Worm (Caenorhabditis elegans) whole organism, early embryonic: Measurements from ENCODE around the gene C10C5.5.

Experiments used
- B0310.2 ChIP-seq: sonication (generic microtip); optimal IDR thresholded peaks from 2 replicates; lab custom pipeline; 2016; ENCODE audit warnings: mild to moderate bottlenecking, missing genetic modification characterization, missing compliant biosample characterization
- F13C5.2 ChIP-seq: sonication (generic microtip); optimal IDR thresholded peaks from 2 replicates; lab custom pipeline; 2017; ENCODE audit warnings: mild to moderate bottlenecking, missing genetic modification characterization, inconsistent platforms, missing compliant biosample characterization
- aly-1 ChIP-seq: sonication (generic microtip); optimal IDR thresholded peaks from 2 replicates; lab custom pipeline; 2016; ENCODE audit warnings: missing genetic modification characterization, missing compliant biosample characterization
- ama-1 ChIP-seq: fragments of 150-350 bp; optimal IDR thresholded peaks from 2 replicates; lab custom pipeline; 2014
- ceh-13 ChIP-seq: fragments of 200-800 bp; sonication (Bioruptor generic); optimal IDR thresholded peaks from 2 replicates; lab custom pipeline; 2018; ENCODE audit warnings: mild to moderate bottlenecking, missing genetic modification characterization, missing compliant biosample characterization
- ceh-36 ChIP-seq: sonication (generic microtip); optimal IDR thresholded peaks from 2 replicates; lab custom pipeline; 2016; ENCODE audit warnings: missing genetic modification characterization, inconsistent platforms, missing compliant biosample characterization
- ets-7 ChIP-seq: sonication (generic microtip); optimal IDR thresholded peaks from 2 replicates; lab custom pipeline; 2016; ENCODE audit warnings: missing genotype, missing genetic modification characterization, missing compliant biosample characterization
- flt-1 ChIP-seq: fragments of 200-800 bp; sonication (Bioruptor generic); IDR thresholded peaks from 2 replicates; pipeline ENCODE4 v1.3.6; 2022; ENCODE audit warnings: missing genetic modification characterization, missing compliant biosample characterization
- hmbx-1 ChIP-seq: sonication (generic microtip); optimal IDR thresholded peaks from 2 replicates; lab custom pipeline; 2016; ENCODE audit warnings: mild to moderate bottlenecking, missing genetic modification characterization, missing compliant biosample characterization
- hmg-4 ChIP-seq: fragments of 200-800 bp; sonication (Bioruptor generic); optimal IDR thresholded peaks from 2 replicates; lab custom pipeline; 2018; ENCODE audit warnings: mild to moderate bottlenecking, missing genetic modification characterization, missing compliant biosample characterization
- hnd-1 ChIP-seq: sonication (generic microtip); optimal IDR thresholded peaks from 2 replicates; lab custom pipeline; 2016; ENCODE audit warnings: missing genetic modification characterization, missing compliant biosample characterization
- pes-1 ChIP-seq: fragments of 200-800 bp; sonication (Bioruptor generic); IDR thresholded peaks from 2 replicates; pipeline ENCODE4 v1.3.6; 2022; ENCODE audit warnings: missing genetic modification reagents, missing genetic modification characterization, missing compliant biosample characterization
- scrt-1 ChIP-seq: fragments of 200-800 bp; sonication (Bioruptor generic); IDR thresholded peaks from 2 replicates; pipeline ENCODE4 v1.3.6; 2022; ENCODE audit warnings: missing genetic modification characterization, missing compliant biosample characterization
- sea-1 ChIP-seq: fragments of 200-800 bp; sonication (Bioruptor generic); conservative IDR thresholded peaks from 2 replicates; pipeline ENCODE4 v1.3.6; 2022; ENCODE audit warnings: missing genetic modification characterization, missing compliant biosample characterization
- tbx-11 ChIP-seq: fragments of 200-800 bp; sonication (Bioruptor generic); IDR thresholded peaks from 2 replicates; pipeline ENCODE4 v1.3.6; 2022; ENCODE audit warnings: missing genetic modification characterization, missing compliant biosample characterization
- tbx-37 ChIP-seq: fragments of 200-800 bp; sonication (Bioruptor generic); conservative IDR thresholded peaks from 2 replicates; pipeline ENCODE4 v1.3.6; 2022; ENCODE audit warnings: missing genetic modification reagents, missing genetic modification characterization, missing compliant biosample characterization
- tra-4 ChIP-seq: sonication (generic microtip); optimal IDR thresholded peaks from 2 replicates; lab custom pipeline; 2017; ENCODE audit warnings: missing genetic modification characterization, missing compliant biosample characterization

C10C5.5 gene

ce11 chrIV:9366411-9366810 is 14.8 kb upstream of the C10C5.5 start, which contains the start of gene pezo-1:
Gene pezo-1, minus strand, starts transcription at chrIV:9366511.
- TF ChIP-seq sea-1 (GFP tag; lab: Robert Waterston, UW) (no peak), pes-1 (GFP tag; lab: Robert Waterston, UW) (no peak), ceh-13 (GFP tag; lab: Kevin White, UChicago) (no peak)

- TF ChIP-seq aly-1 (no peak), scrt-1 (GFP tag; lab: Robert Waterston, UW) (no peak), sea-1 (GFP tag; lab: Robert Waterston, UW) (no peak), ceh-13 (GFP tag; lab: Kevin White, UChicago) (no peak), hmg-4 (GFP tag; lab: Kevin White, UChicago) (no peak), hnd-1 (tag; lab: Kevin White, UChicago) (no peak), hmbx-1 (tag; lab: Kevin White, UChicago) (no peak), tra-4 (tag; lab: Kevin White, UChicago) (no peak), pes-1 (GFP tag; lab: Robert Waterston, UW) (no peak)
Measured at ce11 chrIV:9367852-9368627, 13.2 kb upstream of the C10C5.5 start.

ce11 chrIV:9371126-9371525 is 10.1 kb upstream of the C10C5.5 start, which contains the start of gene fbxc-58:
Gene fbxc-58, plus strand, starts transcription at chrIV:9371508.
- TF ChIP-seq flt-1 (GFP tag; lab: Robert Waterston, UW) (no peak), tbx-11 (GFP tag; lab: Robert Waterston, UW) (no peak), B0310.2 (tag; lab: Kevin White, UChicago) (no peak), F13C5.2 (tag; lab: Kevin White, UChicago) (no peak), ets-7 (tag; lab: Kevin White, UChicago) (no peak), aly-1 (no peak), tra-4 (tag; lab: Kevin White, UChicago) (no peak), scrt-1 (GFP tag; lab: Robert Waterston, UW) (no peak), hmbx-1 (tag; lab: Kevin White, UChicago) (no peak), ama-1 (lab: Kevin White, UChicago) (no peak), sea-1 (GFP tag; lab: Robert Waterston, UW) (no peak)

- TF ChIP-seq tbx-11 (GFP tag; lab: Robert Waterston, UW) (no peak), flt-1 (GFP tag; lab: Robert Waterston, UW) (no peak), hmbx-1 (tag; lab: Kevin White, UChicago) (no peak), F13C5.2 (tag; lab: Kevin White, UChicago) (no peak), ceh-36 (no peak)
Measured at ce11 chrIV:9374529-9374928, 6.7 kb upstream of the C10C5.5 start, which contains the start of gene C10C5.3. Gene C10C5.3, plus strand, starts transcription at chrIV:9374829.

- no peak for TF ChIP-seq hmbx-1 (tag; lab: Kevin White, UChicago)
Measured at ce11 chrIV:9376550-9376949, 4.7 kb upstream of the C10C5.5 start.

- TF ChIP-seq sea-1 (GFP tag; lab: Robert Waterston, UW) (no peak), hmg-4 (GFP tag; lab: Kevin White, UChicago) (no peak)
Measured at ce11 chrIV:9378272-9378671, 3.0 kb upstream of the C10C5.5 start, which contains the start of gene C10C5.4. Gene C10C5.4, plus strand, starts transcription at chrIV:9378552.

ce11 chrIV:9384826-9385225 is 3.6 kb downstream of the C10C5.5 start, which contains the start of gene C10C5.7:
Gene C10C5.7, plus strand, starts transcription at chrIV:9385126.
- no peak for TF ChIP-seq flt-1 (GFP tag; lab: Robert Waterston, UW)
- no peak for TF ChIP-seq ceh-13 (GFP tag; lab: Kevin White, UChicago)
- TF ChIP-seq ceh-36 = no peak
- TF ChIP-seq pes-1 (GFP tag; lab: Robert Waterston, UW) = no peak
- no peak for TF ChIP-seq hmg-4 (GFP tag; lab: Kevin White, UChicago)
- TF ChIP-seq hnd-1 (tag; lab: Kevin White, UChicago) = no peak
- TF ChIP-seq B0310.2 (tag; lab: Kevin White, UChicago) = no peak
- TF ChIP-seq sea-1 (GFP tag; lab: Robert Waterston, UW) = no peak
- no peak for TF ChIP-seq scrt-1 (GFP tag; lab: Robert Waterston, UW)
- no peak for TF ChIP-seq tbx-11 (GFP tag; lab: Robert Waterston, UW)
- TF ChIP-seq tbx-37 = no peak
- TF ChIP-seq aly-1 = no peak
- no peak for TF ChIP-seq hmbx-1 (tag; lab: Kevin White, UChicago)
- TF ChIP-seq F13C5.2 (tag; lab: Kevin White, UChicago) = no peak
- no peak for TF ChIP-seq ets-7 (tag; lab: Kevin White, UChicago)
- no peak for TF ChIP-seq ama-1 (lab: Kevin White, UChicago)
- no peak for TF ChIP-seq tra-4 (tag; lab: Kevin White, UChicago)

- no peak for TF ChIP-seq ceh-13 (GFP tag; lab: Kevin White, UChicago)
- TF ChIP-seq tbx-37 = no peak
- no peak for TF ChIP-seq ceh-36
- no peak for TF ChIP-seq tra-4 (tag; lab: Kevin White, UChicago)
- no peak for TF ChIP-seq hmg-4 (GFP tag; lab: Kevin White, UChicago)
- TF ChIP-seq ets-7 (tag; lab: Kevin White, UChicago) = no peak
- no peak for TF ChIP-seq B0310.2 (tag; lab: Kevin White, UChicago)
- no peak for TF ChIP-seq flt-1 (GFP tag; lab: Robert Waterston, UW)
- no peak for TF ChIP-seq F13C5.2 (tag; lab: Kevin White, UChicago)
- TF ChIP-seq pes-1 (GFP tag; lab: Robert Waterston, UW) = no peak
- TF ChIP-seq tbx-11 (GFP tag; lab: Robert Waterston, UW) = no peak
- no peak for TF ChIP-seq hnd-1 (tag; lab: Kevin White, UChicago)
- no peak for TF ChIP-seq scrt-1 (GFP tag; lab: Robert Waterston, UW)
- no peak for TF ChIP-seq sea-1 (GFP tag; lab: Robert Waterston, UW)
- no peak for TF ChIP-seq aly-1
- no peak for TF ChIP-seq hmbx-1 (tag; lab: Kevin White, UChicago)
- TF ChIP-seq ama-1 (lab: Kevin White, UChicago) = no peak
Measured at ce11 chrIV:9386038-9386437, 4.8 kb downstream of the C10C5.5 start, which contains the start of gene daf-15. Gene daf-15, plus strand, starts transcription at chrIV:9386208.
